Worm (Caenorhabditis elegans) whole organism, early embryonic: Measurements from ENCODE around the gene gphr-2.

Experiments
- F13C5.2 ChIP-seq: sonication (generic microtip); optimal IDR thresholded peaks from 2 replicates; lab custom pipeline; 2017; ENCODE audit warnings: mild to moderate bottlenecking, missing genetic modification characterization, inconsistent platforms, missing compliant biosample characterization
- aly-1 ChIP-seq: sonication (generic microtip); optimal IDR thresholded peaks from 2 replicates; lab custom pipeline; 2016; ENCODE audit warnings: missing genetic modification characterization, missing compliant biosample characterization
- ama-1 ChIP-seq: fragments of 150-350 bp; optimal IDR thresholded peaks from 2 replicates; lab custom pipeline; 2014
- ceh-13 ChIP-seq: fragments of 200-800 bp; sonication (Bioruptor generic); optimal IDR thresholded peaks from 2 replicates; lab custom pipeline; 2018; ENCODE audit warnings: mild to moderate bottlenecking, missing genetic modification characterization, missing compliant biosample characterization
- ets-7 ChIP-seq: sonication (generic microtip); optimal IDR thresholded peaks from 2 replicates; lab custom pipeline; 2016; ENCODE audit warnings: missing genotype, missing genetic modification characterization, missing compliant biosample characterization
- flt-1 ChIP-seq: fragments of 200-800 bp; sonication (Bioruptor generic); IDR thresholded peaks from 2 replicates; pipeline ENCODE4 v1.3.6; 2022; ENCODE audit warnings: missing genetic modification characterization, missing compliant biosample characterization
- hmg-4 ChIP-seq: fragments of 200-800 bp; sonication (Bioruptor generic); optimal IDR thresholded peaks from 2 replicates; lab custom pipeline; 2018; ENCODE audit warnings: mild to moderate bottlenecking, missing genetic modification characterization, missing compliant biosample characterization
- hnd-1 ChIP-seq: sonication (generic microtip); optimal IDR thresholded peaks from 2 replicates; lab custom pipeline; 2016; ENCODE audit warnings: missing genetic modification characterization, missing compliant biosample characterization
- pes-1 ChIP-seq: fragments of 200-800 bp; sonication (Bioruptor generic); IDR thresholded peaks from 2 replicates; pipeline ENCODE4 v1.3.6; 2022; ENCODE audit warnings: missing genetic modification reagents, missing genetic modification characterization, missing compliant biosample characterization
- scrt-1 ChIP-seq: fragments of 200-800 bp; sonication (Bioruptor generic); IDR thresholded peaks from 2 replicates; pipeline ENCODE4 v1.3.6; 2022; ENCODE audit warnings: missing genetic modification characterization, missing compliant biosample characterization
- sea-1 ChIP-seq: fragments of 200-800 bp; sonication (Bioruptor generic); conservative IDR thresholded peaks from 2 replicates; pipeline ENCODE4 v1.3.6; 2022; ENCODE audit warnings: missing genetic modification characterization, missing compliant biosample characterization
- tbx-11 ChIP-seq: fragments of 200-800 bp; sonication (Bioruptor generic); IDR thresholded peaks from 2 replicates; pipeline ENCODE4 v1.3.6; 2022; ENCODE audit warnings: missing genetic modification characterization, missing compliant biosample characterization
- tbx-37 ChIP-seq: fragments of 200-800 bp; sonication (Bioruptor generic); conservative IDR thresholded peaks from 2 replicates; pipeline ENCODE4 v1.3.6; 2022; ENCODE audit warnings: missing genetic modification reagents, missing genetic modification characterization, missing compliant biosample characterization
- tra-4 ChIP-seq: sonication (generic microtip); optimal IDR thresholded peaks from 2 replicates; lab custom pipeline; 2017; ENCODE audit warnings: missing genetic modification characterization, missing compliant biosample characterization

- TF ChIP-seq aly-1 (tag; lab: Kevin White, UChicago): no peak
- TF ChIP-seq ceh-13 (GFP tag; lab: Kevin White, UChicago): no peak
- TF ChIP-seq tbx-11: no peak
- TF ChIP-seq F13C5.2 (tag; lab: Kevin White, UChicago): no peak
- no peak for TF ChIP-seq ama-1 (lab: Kevin White, UChicago)
- no peak for TF ChIP-seq flt-1 (GFP tag; lab: Robert Waterston, UW)
- no peak for TF ChIP-seq ets-7 (tag; lab: Kevin White, UChicago)
- no peak for TF ChIP-seq hmg-4 (GFP tag; lab: Kevin White, UChicago)
- no peak for TF ChIP-seq pes-1
- TF ChIP-seq sea-1 (GFP tag; lab: Robert Waterston, UW): no peak
- TF ChIP-seq scrt-1 (GFP tag; lab: Robert Waterston, UW): no peak
- no peak for TF ChIP-seq tra-4 (tag; lab: Kevin White, UChicago)
- no peak for TF ChIP-seq hnd-1
- TF ChIP-seq tbx-37 (GFP tag; lab: Robert Waterston, UW): no peak
These were observed 12.7 kb upstream of the gphr-2 start, which contains the start of gene C11H1.9 for ce11 chrX:14320298-14320697.
